Fruit fly (Drosophila melanogaster) Kc167 (cell line): ENCODE measurements around the gene Msp300.

Experiments
- Myc ChIP-seq: fragments of >200 bp; optimal IDR thresholded peaks from 2 replicates; lab custom pipeline; 2017; ENCODE audit warnings: missing external identifiers
- Sin3A ChIP-seq: fragments of >200 bp; optimal IDR thresholded peaks from 2 replicates; lab custom pipeline; 2018; ENCODE audit warnings: missing external identifiers
- h ChIP-seq: fragments of >200 bp; optimal IDR thresholded peaks from 3 replicates; lab custom pipeline; 2018; ENCODE audit warnings: missing external identifiers
- insv ChIP-seq: fragments of >200 bp; optimal IDR thresholded peaks from 3 replicates; lab custom pipeline; 2018; ENCODE audit warnings: missing external identifiers
- psq ChIP-seq: fragments of >200 bp; optimal IDR thresholded peaks from 2 replicates; lab custom pipeline; 2017; ENCODE audit warnings: missing external identifiers
- ttk ChIP-seq: sonication (Bioruptor generic); optimal IDR thresholded peaks from 2 replicates; lab custom pipeline; 2017; ENCODE audit warnings: missing external identifiers

Gene Msp300

dm6 chr2L:5092597-5092991 lies 8.1 kb upstream of the Msp300 start:
- no peak for TF ChIP-seq h (lab: Kevin White, UChicago)
- no peak for TF ChIP-seq Myc (lab: Kevin White, UChicago)
- no peak for TF ChIP-seq psq
- no peak for TF ChIP-seq ttk
- TF ChIP-seq Sin3A (lab: Kevin White, UChicago) = no peak
- no peak for TF ChIP-seq insv

dm6 chr2L:5092992-5093695 lies 7.5 kb upstream of the Msp300 start, which contains the start of gene Pgant5:
Gene Pgant5, minus strand, starts transcription at chr2L:5093592.
- no peak for TF ChIP-seq Myc (lab: Kevin White, UChicago)
- no peak for TF ChIP-seq ttk
- TF ChIP-seq insv = no peak
- no peak for TF ChIP-seq h (lab: Kevin White, UChicago)
- TF ChIP-seq Sin3A (lab: Kevin White, UChicago) = no peak
- TF ChIP-seq psq = no peak

dm6 chr2L:5093772-5094350 lies 6.8 kb upstream of the Msp300 start, which contains the start of gene CG5828:
Gene CG5828, plus strand, starts transcription at chr2L:5093976.
- TF ChIP-seq insv (no peak), h (lab: Kevin White, UChicago) (no peak), Sin3A (lab: Kevin White, UChicago) (no peak), psq (no peak), ttk (no peak), Myc (lab: Kevin White, UChicago) (no peak)

- TF ChIP-seq Sin3A (lab: Kevin White, UChicago) = no peak
- no peak for TF ChIP-seq insv
- no peak for TF ChIP-seq h (lab: Kevin White, UChicago)
- TF ChIP-seq Myc (lab: Kevin White, UChicago) = no peak
- no peak for TF ChIP-seq psq
- no peak for TF ChIP-seq ttk
These were observed 5.2 kb upstream of the Msp300 start for dm6 chr2L:5095350-5095962.

dm6 chr2L:5096222-5096621 lies 4.5 kb upstream of the Msp300 start, which contains the start of gene CG4230:
Gene CG4230, plus strand, starts transcription at chr2L:5096227.
- TF ChIP-seq insv (no peak), Myc (lab: Kevin White, UChicago) (no peak), ttk (no peak), Sin3A (lab: Kevin White, UChicago) (no peak)

- no peak for TF ChIP-seq Myc (lab: Kevin White, UChicago)
- TF ChIP-seq h (lab: Kevin White, UChicago) = no peak
- TF ChIP-seq Sin3A (lab: Kevin White, UChicago) = no peak
- no peak for TF ChIP-seq psq
- TF ChIP-seq ttk = no peak
- TF ChIP-seq insv = no peak
These were observed 3.9 kb upstream of the Msp300 start for dm6 chr2L:5096761-5097160.

dm6 chr2L:5099790-5100360 lies 802 bp upstream of the Msp300 start, which contains the start of gene ND-13A:
Gene ND-13A, minus strand, starts transcription at chr2L:5100288.
- TF ChIP-seq h (lab: Kevin White, UChicago) = no peak
- TF ChIP-seq Sin3A (lab: Kevin White, UChicago) = no peak
- TF ChIP-seq psq = no peak
- no peak for TF ChIP-seq Myc (lab: Kevin White, UChicago)
- no peak for TF ChIP-seq insv
- no peak for TF ChIP-seq ttk

- no peak for TF ChIP-seq insv
- no peak for TF ChIP-seq h (lab: Kevin White, UChicago)
- TF ChIP-seq Sin3A (lab: Kevin White, UChicago) = no peak
- no peak for TF ChIP-seq Myc (lab: Kevin White, UChicago)
- TF ChIP-seq ttk = no peak
- TF ChIP-seq psq = no peak
These were observed 3.1 kb downstream of the Msp300 start for dm6 chr2L:5103733-5104132.

dm6 chr2L:5107626-5108272 lies 7.1 kb downstream of the Msp300 start:
- TF ChIP-seq psq (no peak), h (lab: Kevin White, UChicago) (no peak), insv (no peak), Sin3A (lab: Kevin White, UChicago) (no peak), Myc (lab: Kevin White, UChicago) (no peak), ttk (no peak)

- TF ChIP-seq Myc (lab: Kevin White, UChicago) (no peak), psq (no peak), ttk (no peak), Sin3A (lab: Kevin White, UChicago) (no peak), insv (no peak), h (lab: Kevin White, UChicago) (no peak)
These were observed 7.6 kb downstream of the Msp300 start for dm6 chr2L:5108273-5108653.

dm6 chr2L:5109059-5109458 lies 8.4 kb downstream of the Msp300 start:
- TF ChIP-seq Sin3A (lab: Kevin White, UChicago) = no peak
- no peak for TF ChIP-seq psq
- no peak for TF ChIP-seq ttk
- no peak for TF ChIP-seq h (lab: Kevin White, UChicago)
- no peak for TF ChIP-seq insv
